Worm (Caenorhabditis elegans) whole organism, L1 larva: ENCODE data around the gene Y51H4A.1.

ENCODE experiments used
- C34B4.2 ChIP-seq: sonication (generic microtip); optimal IDR thresholded peaks from 2 replicates; lab custom pipeline; 2017; ENCODE audit warnings: mild to moderate bottlenecking, missing genetic modification characterization, missing compliant biosample characterization
- F16B12.6 ChIP-seq: fragments of 150-350 bp; optimal IDR thresholded peaks from 2 replicates; lab custom pipeline; 2014; ENCODE audit warnings: missing biosample characterization, missing genetic modification characterization
- Y116A8C.19 ChIP-seq: sonication (generic microtip); optimal IDR thresholded peaks from 2 replicates; lab custom pipeline; 2016; ENCODE audit warnings: missing compliant biosample characterization, missing genetic modification characterization, borderline replicate concordance
- aha-1 ChIP-seq: fragments of 150-350 bp; optimal IDR thresholded peaks from 2 replicates; lab custom pipeline; 2014; ENCODE audit warnings: missing biosample characterization, missing genetic modification characterization
- aly-2 ChIP-seq: fragments of 150-350 bp; optimal IDR thresholded peaks from 2 replicates; lab custom pipeline; 2014; ENCODE audit warnings: missing biosample characterization, missing genetic modification characterization
- ceh-8 ChIP-seq: fragments of 200-800 bp; sonication (Bioruptor generic); optimal IDR thresholded peaks from 2 replicates; lab custom pipeline; 2018; ENCODE audit warnings: mild to moderate bottlenecking, missing genetic modification characterization, moderate library complexity, missing compliant biosample characterization
- ceh-82 ChIP-seq, 3 experiments: fragments of 150-350 bp in 1 of 3; sonication (generic microtip) in 2 of 3; optimal IDR thresholded peaks; 2 replicates each; lab custom pipeline; 2014 to 2017; ENCODE audit warnings: missing biosample characterization in 3 of 3, missing genetic modification characterization in 3 of 3
- ceh-90 ChIP-seq: sonication (generic microtip); optimal IDR thresholded peaks from 2 replicates; lab custom pipeline; 2016; ENCODE audit warnings: missing genetic modification characterization, missing compliant biosample characterization
- ces-1 ChIP-seq: fragments of 150-350 bp; optimal IDR thresholded peaks from 2 replicates; lab custom pipeline; 2014; ENCODE audit warnings: missing biosample characterization, missing genetic modification reagents, missing genetic modification characterization
- dpl-1 ChIP-seq, 3 experiments: fragments of 150-350 bp in 2 of 3; sonication (generic microtip) in 1 of 3; optimal IDR thresholded peaks; 2 replicates each; lab custom pipeline; 2014 to 2017; ENCODE audit warnings: missing biosample characterization in 3 of 3, missing genetic modification characterization in 3 of 3, missing genetic modification reagents in 3 of 3
- egl-27 ChIP-seq, 2 experiments: fragments of 150-350 bp in 1 of 2; sonication (generic microtip); optimal IDR thresholded peaks; 3 replicates each; lab custom pipeline; 2017 to 2018; ENCODE audit warnings: missing biosample characterization in 2 of 2, missing genetic modification characterization in 2 of 2, missing genetic modification reagents in 2 of 2
- elt-2 ChIP-seq: sonication (generic microtip); optimal IDR thresholded peaks from 2 replicates; lab custom pipeline; 2016; ENCODE audit warnings: missing genetic modification characterization, mild to moderate bottlenecking, inconsistent platforms, missing compliant biosample characterization, missing genetic modification reagents
- fkh-10 ChIP-seq: sonication (generic microtip); optimal IDR thresholded peaks from 2 replicates; lab custom pipeline; 2017; ENCODE audit warnings: missing biosample characterization, missing genetic modification reagents, missing genetic modification characterization
- grh-1 ChIP-seq: fragments of 200-800 bp; sonication (Bioruptor generic); IDR thresholded peaks from 2 replicates; pipeline ENCODE4 v1.3.6; 2022; ENCODE audit warnings: missing genetic modification reagents, missing genetic modification characterization, missing compliant biosample characterization
- hlh-17 ChIP-seq: fragments of 200-800 bp; sonication (Bioruptor generic); optimal IDR thresholded peaks from 2 replicates; lab custom pipeline; 2018; ENCODE audit warnings: missing genetic modification characterization, mild to moderate bottlenecking, missing compliant biosample characterization, moderate library complexity, borderline replicate concordance
- hlh-4 ChIP-seq: sonication (generic microtip); optimal IDR thresholded peaks from 2 replicates; lab custom pipeline; 2016; ENCODE audit warnings: mild to moderate bottlenecking, missing genetic modification characterization, missing compliant biosample characterization
- hpl-2 ChIP-seq: fragments of 150-350 bp; optimal IDR thresholded peaks from 2 replicates; lab custom pipeline; 2014; ENCODE audit warnings: missing biosample characterization, missing genetic modification reagents, missing genetic modification characterization
- irx-1 ChIP-seq: sonication (generic microtip); optimal IDR thresholded peaks from 2 replicates; lab custom pipeline; 2016; ENCODE audit warnings: missing genetic modification characterization, missing compliant biosample characterization
- isw-1 ChIP-seq: fragments of 200-800 bp; sonication (Bioruptor generic); IDR thresholded peaks from 2 replicates; pipeline ENCODE4 v1.3.6; 2022; ENCODE audit warnings: missing genetic modification characterization, missing compliant biosample characterization
- jun-1 ChIP-seq: fragments of 150-350 bp; optimal IDR thresholded peaks from 2 replicates; lab custom pipeline; 2014; ENCODE audit warnings: missing biosample characterization, missing genetic modification reagents, missing genetic modification characterization
- lin-13 ChIP-seq: fragments of 150-350 bp; optimal IDR thresholded peaks from 2 replicates; lab custom pipeline; 2014; ENCODE audit warnings: missing biosample characterization, missing genetic modification reagents, missing genetic modification characterization
- lin-14 ChIP-seq: fragments of 200-800 bp; sonication (Bioruptor generic); optimal IDR thresholded peaks from 2 replicates; lab custom pipeline; 2018; ENCODE audit warnings: mild to moderate bottlenecking, missing genetic modification characterization, moderate library complexity, missing compliant biosample characterization
- lin-15B ChIP-seq: fragments of 150-350 bp; sonication (generic microtip); optimal IDR thresholded peaks from 3 replicates; lab custom pipeline; 2014; ENCODE audit warnings: missing biosample characterization, missing genetic modification characterization
- lin-35 ChIP-seq, 2 experiments: fragments of 150-350 bp; optimal IDR thresholded peaks; 2 replicates each; lab custom pipeline; 2014; ENCODE audit warnings: missing biosample characterization in 2 of 2, missing genetic modification characterization in 2 of 2, missing genetic modification reagents in 2 of 2
- lir-3 ChIP-seq: sonication (generic microtip); optimal IDR thresholded peaks from 2 replicates; lab custom pipeline; 2016; ENCODE audit warnings: mild to moderate bottlenecking, missing genetic modification characterization, moderate library complexity, missing compliant biosample characterization; ENCODE audit not compliant: poor library complexity
- mab-9 ChIP-seq: fragments of 200-800 bp; sonication (Bioruptor generic); IDR thresholded peaks from 2 replicates; pipeline ENCODE4 v1.3.6; 2022; ENCODE audit warnings: missing genetic modification reagents, missing genetic modification characterization, missing compliant biosample characterization
- mep-1 ChIP-seq: fragments of 150-350 bp; optimal IDR thresholded peaks from 2 replicates; lab custom pipeline; 2014; ENCODE audit warnings: missing biosample characterization, missing genetic modification characterization
- nhr-11 ChIP-seq: fragments of 150-350 bp; optimal IDR thresholded peaks from 2 replicates; lab custom pipeline; 2014; ENCODE audit warnings: missing biosample characterization, missing genetic modification characterization
- nhr-20 ChIP-seq: sonication (generic microtip); optimal IDR thresholded peaks from 2 replicates; lab custom pipeline; 2016; ENCODE audit warnings: mild to moderate bottlenecking, missing genetic modification characterization, missing compliant biosample characterization
- nhr-237 ChIP-seq: fragments of 150-350 bp; optimal IDR thresholded peaks from 2 replicates; lab custom pipeline; 2014; ENCODE audit warnings: missing biosample characterization, missing genetic modification characterization
- nhr-28 ChIP-seq: fragments of 150-350 bp; optimal IDR thresholded peaks from 2 replicates; lab custom pipeline; 2014; ENCODE audit warnings: missing biosample characterization, missing genetic modification characterization
- nhr-47 ChIP-seq: sonication (generic microtip); optimal IDR thresholded peaks from 2 replicates; lab custom pipeline; 2016; ENCODE audit warnings: mild to moderate bottlenecking, missing genetic modification characterization, moderate library complexity, missing compliant biosample characterization
- nhr-76 ChIP-seq: sonication (generic microtip); optimal IDR thresholded peaks from 2 replicates; lab custom pipeline; 2017; ENCODE audit warnings: missing biosample characterization, missing genetic modification characterization
- nhr-77 ChIP-seq: fragments of 150-350 bp; optimal IDR thresholded peaks from 2 replicates; lab custom pipeline; 2014; ENCODE audit warnings: missing biosample characterization, missing genetic modification characterization
- pag-3 ChIP-seq: sonication (generic microtip); optimal IDR thresholded peaks from 2 replicates; lab custom pipeline; 2017; ENCODE audit warnings: missing genetic modification characterization, mild to moderate bottlenecking, missing compliant biosample characterization, antibody characterized with exemption, borderline replicate concordance; ENCODE audit not compliant: insufficient read depth
- pqm-1 ChIP-seq: sonication (generic microtip); optimal IDR thresholded peaks from 3 replicates; lab custom pipeline; 2017; ENCODE audit warnings: missing biosample characterization, missing genetic modification characterization
- rnt-1 ChIP-seq: sonication (generic microtip); optimal IDR thresholded peaks from 2 replicates; lab custom pipeline; 2016; ENCODE audit warnings: mild to moderate bottlenecking, missing genetic modification characterization, moderate library complexity, missing compliant biosample characterization
- snpc-4 ChIP-seq: fragments of 150-350 bp; optimal IDR thresholded peaks from 2 replicates; lab custom pipeline; 2014; ENCODE audit warnings: missing biosample characterization, missing genetic modification characterization
- snu-23 ChIP-seq: sonication (generic microtip); optimal IDR thresholded peaks from 2 replicates; lab custom pipeline; 2016; ENCODE audit warnings: missing genetic modification characterization, missing compliant biosample characterization
- sox-4 ChIP-seq: sonication (generic microtip); optimal IDR thresholded peaks from 2 replicates; lab custom pipeline; 2016; ENCODE audit warnings: missing genetic modification characterization, missing compliant biosample characterization
- sptf-1 ChIP-seq: fragments of 150-350 bp; optimal IDR thresholded peaks from 2 replicates; lab custom pipeline; 2014; ENCODE audit warnings: missing biosample characterization, missing genetic modification characterization
- tbx-2 ChIP-seq: sonication (generic microtip); optimal IDR thresholded peaks from 2 replicates; lab custom pipeline; 2016; ENCODE audit warnings: missing genetic modification characterization, missing compliant biosample characterization
- tlp-1 ChIP-seq: fragments of 150-350 bp; optimal IDR thresholded peaks from 2 replicates; lab custom pipeline; 2014; ENCODE audit warnings: missing biosample characterization, missing genetic modification characterization
- unc-130 ChIP-seq: fragments of 150-350 bp; optimal IDR thresholded peaks from 2 replicates; lab custom pipeline; 2017; ENCODE audit warnings: missing biosample characterization, missing genetic modification characterization, inconsistent platforms
- unc-86 ChIP-seq: sonication (generic microtip); optimal IDR thresholded peaks from 2 replicates; lab custom pipeline; 2016; ENCODE audit warnings: missing genetic modification characterization, missing compliant biosample characterization
- xbp-1 ChIP-seq: sonication (generic microtip); optimal IDR thresholded peaks from 2 replicates; lab custom pipeline; 2016; ENCODE audit warnings: missing genetic modification characterization, missing compliant biosample characterization
- zag-1 ChIP-seq: fragments of 150-350 bp; optimal IDR thresholded peaks from 2 replicates; lab custom pipeline; 2014; ENCODE audit warnings: missing biosample characterization, missing genetic modification characterization
- ztf-11 ChIP-seq, 2 experiments: sonication (generic microtip); optimal IDR thresholded peaks; 2 replicates each; lab custom pipeline; 2016 to 2017; ENCODE audit warnings: missing genetic modification characterization in 2 of 2, missing biosample characterization in 1 of 2, missing compliant biosample characterization in 1 of 2
- ztf-4 ChIP-seq: fragments of 150-350 bp; optimal IDR thresholded peaks from 2 replicates; lab custom pipeline; 2014; ENCODE audit warnings: missing biosample characterization, missing genetic modification characterization

Gene Y51H4A.1

ce11 chrIV:16492327-16492726 is 15.2 kb upstream of the Y51H4A.1 start (continued):
- TF ChIP-seq sptf-1 = no peak
- no peak for TF ChIP-seq pag-3 (tag; lab: Kevin White, UChicago)
- peak; percentile 96 for TF ChIP-seq lin-14 (GFP tag; lab: Kevin White, UChicago)
- no peak for TF ChIP-seq Y116A8C.19 (tag; lab: Kevin White, UChicago)
- no peak for TF ChIP-seq hlh-4 (tag; lab: Kevin White, UChicago)
- TF ChIP-seq zag-1 = no peak
- TF ChIP-seq mep-1 = peak; percentile 81
- peak; percentile 41 for TF ChIP-seq aha-1
- peak; percentile 47 for TF ChIP-seq elt-2
- no peak for TF ChIP-seq aly-2 (tag; lab: Kevin White, UChicago)
- TF ChIP-seq nhr-11 = no peak
- no peak for TF ChIP-seq nhr-76 (tag; lab: Kevin White, UChicago)
- peak; percentile 55 for TF ChIP-seq lin-13 (GFP tag; lab: Kevin White, UChicago)

ce11 chrIV:16491411-16492036 is 14.4 kb upstream of the Y51H4A.1 start:
- peak in 1 of 2 experiments; percentile 39 for TF ChIP-seq ztf-11 (tag; optimal IDR thresholded peaks at IDR 0.05; lab: Kevin White, UChicago)
- TF ChIP-seq tbx-2 (tag; lab: Kevin White, UChicago) = peak; percentile 72
- TF ChIP-seq lir-3 = no peak
- no peak for TF ChIP-seq C34B4.2
- TF ChIP-seq ceh-8 (GFP tag; lab: Kevin White, UChicago) = no peak
- peak; percentile 62 for TF ChIP-seq isw-1 (GFP tag; lab: Robert Waterston, UW)
- peak; percentile 95 for TF ChIP-seq lin-14 (GFP tag; lab: Kevin White, UChicago)
- TF ChIP-seq mep-1 = peak; percentile 16
- TF ChIP-seq egl-27 (tag; optimal IDR thresholded peaks at IDR 0.05; lab: Kevin White, UChicago) = peak in 1 of 2 experiments; percentile 27
- peak; percentile 19 for TF ChIP-seq lin-15B (tag; lab: Kevin White, UChicago)
- peak; percentile 9 for TF ChIP-seq F16B12.6 (tag; lab: Kevin White, UChicago)
- TF ChIP-seq snu-23 (GFP tag; lab: Kevin White, UChicago) = peak; percentile 75
- no peak for TF ChIP-seq zag-1
- no peak for TF ChIP-seq nhr-28 (tag; lab: Kevin White, UChicago)
- peak; percentile 24 for TF ChIP-seq lin-13 (GFP tag; lab: Kevin White, UChicago)
- TF ChIP-seq unc-86 (tag; lab: Kevin White, UChicago) = peak; percentile 80
- peak; percentile 24 to 75 for TF ChIP-seq lin-35 (GFP tag; optimal IDR thresholded peaks at IDR 0.05; lab: Kevin White, UChicago)
- TF ChIP-seq xbp-1 = peak; percentile 47
- TF ChIP-seq nhr-77 (tag; lab: Kevin White, UChicago) = peak; percentile 33
- peak; percentile 81 for TF ChIP-seq rnt-1 (tag; lab: Kevin White, UChicago)
- peak; percentile 46; the same call in 1 of the 2 replicates for TF ChIP-seq mab-9 (GFP tag; lab: Robert Waterston, UW)
- TF ChIP-seq aly-2 (tag; lab: Kevin White, UChicago) = no peak
- TF ChIP-seq ceh-82 (tag; optimal IDR thresholded peaks at IDR 0.05; lab: Kevin White, UChicago) = peak; percentile 50 to 68 (median 67)
- no peak for TF ChIP-seq ces-1
- no peak for TF ChIP-seq hlh-17 (GFP tag; lab: Kevin White, UChicago)
- TF ChIP-seq irx-1 (tag; lab: Kevin White, UChicago) = peak; percentile 62
- TF ChIP-seq aha-1 = no peak
- peak in 2 of 3 experiments; percentile 27 to 35 for TF ChIP-seq dpl-1 (GFP tag; optimal IDR thresholded peaks at IDR 0.05; lab: Kevin White, UChicago)
- peak; percentile 22 for TF ChIP-seq ceh-90 (tag; lab: Kevin White, UChicago)
- TF ChIP-seq nhr-20 (tag; lab: Kevin White, UChicago) = peak; percentile 77
- TF ChIP-seq ztf-4 = peak; percentile 57
- peak; percentile 76 for TF ChIP-seq jun-1 (tag; lab: Kevin White, UChicago)
- TF ChIP-seq pqm-1 (tag; lab: Kevin White, UChicago) = no peak
- TF ChIP-seq fkh-10 (GFP tag; lab: Kevin White, UChicago) = peak; percentile 81
- peak; percentile 81 for TF ChIP-seq nhr-47
- no peak for TF ChIP-seq hpl-2
- no peak for TF ChIP-seq hlh-4 (tag; lab: Kevin White, UChicago)
- TF ChIP-seq sox-4 (tag; lab: Kevin White, UChicago) = no peak
- no peak for TF ChIP-seq unc-130 (tag; lab: Kevin White, UChicago)
- no peak for TF ChIP-seq snpc-4 (tag; lab: Kevin White, UChicago)
- TF ChIP-seq tlp-1 (tag; lab: Kevin White, UChicago) = no peak
- no peak for TF ChIP-seq grh-1 (GFP tag; lab: Robert Waterston, UW)
- peak; percentile 39 for TF ChIP-seq nhr-11
- TF ChIP-seq nhr-237 (tag; lab: Kevin White, UChicago) = peak; percentile 67
